Worm (Caenorhabditis elegans) whole organism, late embryonic: ENCODE measurements around the gene mig-17.
"Not testable (repeated sequence)": the region's sequence is repeated elsewhere in the genome, so short reads cannot be mapped to it uniquely, and the experiment has no call there.

Experiments used
- C08G9.2 ChIP-seq: sonication (generic microtip); optimal IDR thresholded peaks from 2 replicates; lab custom pipeline; 2016; ENCODE audit warnings: mild to moderate bottlenecking, missing genetic modification characterization, moderate library complexity, missing compliant biosample characterization
- F13H6.1 ChIP-seq: sonication (generic microtip); optimal IDR thresholded peaks from 2 replicates; lab custom pipeline; 2016; ENCODE audit warnings: missing genetic modification characterization, missing compliant biosample characterization
- K02D7.2 ChIP-seq: sonication (generic microtip); optimal IDR thresholded peaks from 2 replicates; lab custom pipeline; 2017; ENCODE audit warnings: mild to moderate bottlenecking, missing genetic modification characterization, missing compliant biosample characterization
- T23F11.4 ChIP-seq: fragments of 200-800 bp; sonication (Bioruptor generic); optimal IDR thresholded peaks from 2 replicates; lab custom pipeline; 2018; ENCODE audit warnings: mild to moderate bottlenecking, missing genetic modification characterization, missing compliant biosample characterization
- ahr-1 ChIP-seq: sonication (generic microtip); optimal IDR thresholded peaks from 2 replicates; lab custom pipeline; 2016; ENCODE audit warnings: missing genetic modification characterization, missing compliant biosample characterization
- ceh-14 ChIP-seq: sonication (generic microtip); optimal IDR thresholded peaks from 2 replicates; lab custom pipeline; 2016; ENCODE audit warnings: missing genotype, missing genetic modification characterization, missing compliant biosample characterization
- ceh-19 ChIP-seq: fragments of 200-800 bp; sonication (Bioruptor generic); optimal IDR thresholded peaks from 2 replicates; lab custom pipeline; 2018; ENCODE audit warnings: mild to moderate bottlenecking, missing genetic modification characterization, missing compliant biosample characterization
- ceh-24 ChIP-seq: sonication (generic microtip); optimal IDR thresholded peaks from 2 replicates; lab custom pipeline; 2016; ENCODE audit warnings: mild to moderate bottlenecking, missing genetic modification characterization, missing compliant biosample characterization
- ceh-31 ChIP-seq: sonication (generic microtip); optimal IDR thresholded peaks from 2 replicates; lab custom pipeline; 2016; ENCODE audit warnings: missing genetic modification characterization, missing compliant biosample characterization
- ceh-34 ChIP-seq: sonication (generic microtip); optimal IDR thresholded peaks from 2 replicates; lab custom pipeline; 2016; ENCODE audit warnings: mild to moderate bottlenecking, missing genetic modification characterization, missing compliant biosample characterization
- ceh-48 ChIP-seq: sonication (generic microtip); optimal IDR thresholded peaks from 2 replicates; lab custom pipeline; 2016; ENCODE audit warnings: missing genetic modification characterization, inconsistent platforms, missing compliant biosample characterization
- dve-1 ChIP-seq: sonication (generic microtip); optimal IDR thresholded peaks from 2 replicates; lab custom pipeline; 2017; ENCODE audit warnings: antibody characterized with exemption, mild to moderate bottlenecking, missing genetic modification characterization, missing compliant biosample characterization
- elt-2 ChIP-seq: sonication (generic microtip); optimal IDR thresholded peaks from 2 replicates; lab custom pipeline; 2016; ENCODE audit warnings: missing genetic modification reagents, missing genetic modification characterization, missing compliant biosample characterization
- ets-4 ChIP-seq: sonication (generic microtip); optimal IDR thresholded peaks from 2 replicates; lab custom pipeline; 2016; ENCODE audit warnings: missing genetic modification characterization, missing compliant biosample characterization
- hlh-13 ChIP-seq: fragments of 200-800 bp; sonication (Bioruptor generic); optimal IDR thresholded peaks from 2 replicates; lab custom pipeline; 2018; ENCODE audit warnings: mild to moderate bottlenecking, missing genetic modification characterization, missing compliant biosample characterization
- hlh-6 ChIP-seq: sonication (generic microtip); optimal IDR thresholded peaks from 2 replicates; lab custom pipeline; 2016; ENCODE audit warnings: missing genotype, missing genetic modification characterization, missing compliant biosample characterization
- hlh-8 ChIP-seq: sonication (generic microtip); optimal IDR thresholded peaks from 2 replicates; lab custom pipeline; 2016; ENCODE audit warnings: missing genotype, missing genetic modification characterization, missing compliant biosample characterization
- lim-6 ChIP-seq: sonication (generic microtip); optimal IDR thresholded peaks from 2 replicates; lab custom pipeline; 2016; ENCODE audit warnings: missing genetic modification characterization, missing compliant biosample characterization
- lin-11 ChIP-seq: fragments of 200-800 bp; sonication (Bioruptor generic); optimal IDR thresholded peaks from 2 replicates; lab custom pipeline; 2018; ENCODE audit warnings: mild to moderate bottlenecking, missing genetic modification characterization, missing compliant biosample characterization
- nfya-1 ChIP-seq: sonication (generic microtip); optimal IDR thresholded peaks from 2 replicates; lab custom pipeline; 2017; ENCODE audit warnings: missing genetic modification characterization, mild to moderate bottlenecking, missing compliant biosample characterization, antibody characterized with exemption, moderate library complexity
- npax-4 ChIP-seq: sonication (generic microtip); optimal IDR thresholded peaks from 2 replicates; lab custom pipeline; 2016; ENCODE audit warnings: missing genetic modification characterization, missing compliant biosample characterization
- odd-2 ChIP-seq: sonication (generic microtip); optimal IDR thresholded peaks from 2 replicates; lab custom pipeline; 2017; ENCODE audit warnings: antibody characterized with exemption, mild to moderate bottlenecking, missing genetic modification characterization, missing compliant biosample characterization
- pag-3 ChIP-seq: sonication (generic microtip); optimal IDR thresholded peaks from 2 replicates; lab custom pipeline; 2016; ENCODE audit warnings: missing compliant biosample characterization, missing genetic modification characterization, borderline replicate concordance
- pat-9 ChIP-seq: fragments of 200-800 bp; sonication (Bioruptor generic); optimal IDR thresholded peaks from 2 replicates; lab custom pipeline; 2018; ENCODE audit warnings: mild to moderate bottlenecking, missing genetic modification characterization, moderate library complexity, missing compliant biosample characterization
- pax-1 ChIP-seq: fragments of 150-350 bp; optimal IDR thresholded peaks from 2 replicates; lab custom pipeline; 2014; ENCODE audit warnings: missing biosample characterization, missing genetic modification characterization
- pha-2 ChIP-seq: sonication (generic microtip); optimal IDR thresholded peaks from 2 replicates; lab custom pipeline; 2017; ENCODE audit warnings: mild to moderate bottlenecking, missing genetic modification characterization, missing compliant biosample characterization
- pha-4 ChIP-seq: fragments of 150-350 bp; optimal IDR thresholded peaks from 2 replicates; lab custom pipeline; 2018; ENCODE audit warnings: missing biosample characterization, missing genetic modification reagents, missing genetic modification characterization
- pqm-1 ChIP-seq: sonication (generic microtip); optimal IDR thresholded peaks from 2 replicates; lab custom pipeline; 2016; ENCODE audit warnings: missing genetic modification characterization, missing compliant biosample characterization
- ref-2 ChIP-seq: sonication (generic microtip); optimal IDR thresholded peaks from 2 replicates; lab custom pipeline; 2016; ENCODE audit warnings: missing genetic modification characterization, missing compliant biosample characterization
- sdc-2 ChIP-seq: sonication (generic microtip); optimal IDR thresholded peaks from 2 replicates; lab custom pipeline; 2016; ENCODE audit warnings: missing genotype, missing genetic modification characterization, missing compliant biosample characterization
- sox-4 ChIP-seq: sonication (generic microtip); optimal IDR thresholded peaks from 2 replicates; lab custom pipeline; 2017; ENCODE audit warnings: mild to moderate bottlenecking, missing genetic modification characterization, inconsistent platforms, missing compliant biosample characterization
- tbx-2 ChIP-seq: sonication (generic microtip); optimal IDR thresholded peaks from 2 replicates; lab custom pipeline; 2016; ENCODE audit warnings: missing genetic modification characterization, missing compliant biosample characterization
- ttx-3 ChIP-seq: sonication (generic microtip); optimal IDR thresholded peaks from 2 replicates; lab custom pipeline; 2016; ENCODE audit warnings: missing genetic modification reagents, missing genetic modification characterization, missing compliant biosample characterization
- unc-55 ChIP-seq: sonication (generic microtip); optimal IDR thresholded peaks from 2 replicates; lab custom pipeline; 2017; ENCODE audit warnings: missing biosample characterization, missing genetic modification reagents, missing genetic modification characterization
- unc-86 ChIP-seq: sonication (generic microtip); optimal IDR thresholded peaks from 2 replicates; lab custom pipeline; 2016; ENCODE audit warnings: missing genetic modification characterization, missing compliant biosample characterization
- ztf-16 ChIP-seq: sonication (generic microtip); optimal IDR thresholded peaks from 2 replicates; lab custom pipeline; 2017; ENCODE audit warnings: missing genetic modification characterization, missing compliant biosample characterization

The mig-17 gene

ce11 chrV:11475638-11476037 is 29.2 kb downstream of the mig-17 start, which contains the start of gene T11F9.7:
Gene T11F9.7 (plus strand): TSS chrV:11475938.
- not testable (repeated sequence) for TF ChIP-seq odd-2 (tag; lab: Kevin White, UChicago); npax-4 (tag; lab: Kevin White, UChicago); ceh-48

- TF ChIP-seq F13H6.1, result no peak
- TF ChIP-seq ceh-19 (GFP tag; lab: Kevin White, UChicago), result no peak
- TF ChIP-seq unc-86, result no peak
- no peak for TF ChIP-seq hlh-8
- TF ChIP-seq sdc-2, result no peak
- no peak for TF ChIP-seq ceh-34 (tag; lab: Kevin White, UChicago)
- no peak for TF ChIP-seq ahr-1 (tag; lab: Kevin White, UChicago)
- TF ChIP-seq lin-11 (tag; lab: Kevin White, UChicago), result no peak
- TF ChIP-seq tbx-2 (tag; lab: Kevin White, UChicago), result no peak
- no peak for TF ChIP-seq lim-6
- no peak for TF ChIP-seq elt-2 (tag; lab: Kevin White, UChicago)
Measured at ce11 chrV:11479406-11479805, 32.9 kb downstream of the mig-17 start, which contains the start of gene T11F9.22. Gene T11F9.22 (plus strand): TSS chrV:11479706.

- not testable (repeated sequence) for TF ChIP-seq ttx-3, pag-3, ceh-14 (tag; lab: Kevin White, UChicago)
Measured at ce11 chrV:11480734-11481133, 34.2 kb downstream of the mig-17 start, which contains the start of gene T11F9.14. Gene T11F9.14 (minus strand): TSS chrV:11480834.

DNA sequence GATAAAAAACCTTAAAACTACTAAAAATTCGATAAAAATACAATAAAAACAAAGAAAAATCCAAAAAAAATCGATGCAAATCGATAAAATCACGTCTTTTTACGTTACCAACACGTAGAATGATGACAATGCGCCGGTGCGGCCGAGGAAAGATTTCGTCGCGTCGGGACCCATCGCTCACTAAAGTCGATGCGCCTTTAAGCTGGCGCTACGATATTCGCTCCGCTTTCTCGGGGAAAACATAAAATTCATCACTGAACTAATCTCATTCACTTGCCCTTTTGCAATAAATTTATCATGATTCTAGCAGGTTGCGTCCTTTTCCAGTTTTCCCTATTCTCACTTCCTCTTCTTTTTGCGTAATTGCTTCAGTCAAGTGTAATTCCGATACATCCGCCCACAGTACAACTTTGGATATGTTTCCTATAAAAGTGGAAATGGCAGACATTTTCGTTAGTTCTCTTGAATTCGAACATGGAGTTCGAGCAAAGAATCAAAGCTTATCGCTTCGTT is 37.2 kb downstream of the mig-17 start, which contains the start of gene col-157:
Gene col-157 (plus strand): TSS at position 463 of the 513 bp plus-strand sequence.
- TF ChIP-seq sdc-2; lin-11 (tag; lab: Kevin White, UChicago); pax-1: not testable (repeated sequence)
- TF ChIP-seq, all 69 proteins: peak for 0; not testable (repeated sequence) for 69

DNA sequence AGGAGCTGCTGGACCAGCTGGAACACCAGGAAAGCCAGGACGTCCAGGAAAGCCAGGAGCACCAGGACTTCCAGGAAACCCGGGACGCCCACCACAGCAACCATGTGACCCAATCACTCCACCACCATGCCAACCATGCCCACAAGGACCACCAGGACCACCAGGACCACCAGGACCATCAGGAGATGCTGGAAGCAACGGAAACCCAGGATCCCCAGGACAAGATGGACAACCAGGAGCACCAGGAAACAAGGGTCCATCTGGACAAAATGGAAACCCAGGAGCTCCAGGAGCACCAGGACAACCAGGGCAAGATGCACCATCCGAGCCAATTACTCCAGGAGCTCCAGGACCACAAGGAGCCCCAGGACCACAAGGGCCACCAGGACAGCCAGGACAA is 37.9 kb downstream of the mig-17 start:
- TF ChIP-seq ref-2 (no peak), dve-1 (tag; lab: Kevin White, UChicago) (no peak), ceh-31 (tag; lab: Kevin White, UChicago) (no peak), hlh-13 (GFP tag; lab: Kevin White, UChicago) (no peak), sox-4 (no peak), ahr-1 (tag; lab: Kevin White, UChicago) (no peak), ceh-34 (tag; lab: Kevin White, UChicago) (no peak), ztf-16 (tag; lab: Kevin White, UChicago) (no peak), unc-55 (no peak), T23F11.4 (no peak), pat-9 (no peak), sdc-2 (no peak), C08G9.2 (no peak), nfya-1 (tag; lab: Kevin White, UChicago) (no peak), pha-2 (no peak)
- TF ChIP-seq, all 69 proteins: peak for 0

ce11 chrV:11485558-11485957 is 39.1 kb downstream of the mig-17 start, which contains the start of gene srh-1:
Gene srh-1 (plus strand): TSS chrV:11485858.
- TF ChIP-seq pqm-1 (tag; lab: Kevin White, UChicago) (no peak), pat-9 (no peak), ceh-24 (no peak), ets-4 (no peak), nfya-1 (tag; lab: Kevin White, UChicago) (no peak), C08G9.2 (no peak), pha-4 (tag; lab: Kevin White, UChicago) (no peak), hlh-6 (tag; lab: Kevin White, UChicago) (no peak), K02D7.2 (tag; lab: Kevin White, UChicago) (no peak)
- TF ChIP-seq, all 69 proteins: peak for 0
